Fruit fly (Drosophila melanogaster) whole organism, embryonic: ENCODE measurements around the gene Zw.

ENCODE experiments used
- B-H1 ChIP-seq: fragments of 200-800 bp; sonication (Bioruptor generic); IDR thresholded peaks from 3 replicates; pipeline ENCODE4 v1.3.6; 2022; ENCODE audit warnings: missing biosample characterization, missing genetic modification characterization
- Bdp1 ChIP-seq: fragments of 200-800 bp; sonication (Bioruptor generic); optimal IDR thresholded peaks from 3 replicates; lab custom pipeline; 2016; ENCODE audit warnings: missing biosample characterization, missing genetic modification characterization
- Bgb ChIP-seq: fragments of 200-800 bp; sonication (Bioruptor generic); IDR thresholded peaks from 2 replicates; pipeline ENCODE4 v1.3.6; 2022; ENCODE audit warnings: missing biosample characterization, missing genetic modification characterization; ENCODE audit not compliant: partially characterized antibody
- CG12391 ChIP-seq: fragments of 200-800 bp; sonication (Bioruptor generic); optimal IDR thresholded peaks from 3 replicates; lab custom pipeline; 2018; ENCODE audit warnings: missing biosample characterization, mild to moderate bottlenecking, missing genetic modification characterization, moderate library complexity
- CG1602 ChIP-seq: fragments of 200-800 bp; sonication (Bioruptor generic); optimal IDR thresholded peaks from 3 replicates; lab custom pipeline; 2016; ENCODE audit warnings: missing biosample characterization, missing genetic modification characterization
- CG1832 ChIP-seq: fragments of 200-800 bp; sonication (Bioruptor generic); optimal IDR thresholded peaks from 2 replicates; lab custom pipeline; 2017; ENCODE audit warnings: missing biosample characterization, mild to moderate bottlenecking, missing genetic modification characterization, inconsistent platforms
- CG18599 ChIP-seq: fragments of 200-800 bp; sonication (Bioruptor generic); optimal IDR thresholded peaks from 3 replicates; lab custom pipeline; 2017; ENCODE audit warnings: missing biosample characterization, missing genetic modification characterization, mild to moderate bottlenecking, moderate library complexity, missing genetic modification reagents
- CG31441 ChIP-seq: fragments of 200-800 bp; sonication (Bioruptor generic); IDR thresholded peaks from 2 replicates; pipeline ENCODE4 v1.3.6; 2022; ENCODE audit warnings: missing biosample characterization, missing genetic modification characterization
- CG34224 ChIP-seq: fragments of 200-800 bp; sonication (Bioruptor generic); IDR thresholded peaks from 3 replicates; pipeline ENCODE4 v1.3.6; 2022; ENCODE audit warnings: missing biosample characterization, missing genetic modification characterization; ENCODE audit not compliant: partially characterized antibody
- CG4360 ChIP-seq: fragments of 200-800 bp; sonication (Bioruptor generic); IDR thresholded peaks from 2 replicates; pipeline ENCODE4 v1.3.6; 2022; ENCODE audit warnings: missing biosample characterization, missing genetic modification characterization
- CG4617 ChIP-seq: fragments of 200-800 bp; sonication (Bioruptor generic); optimal IDR thresholded peaks from 3 replicates; lab custom pipeline; 2016; ENCODE audit warnings: missing biosample characterization, missing genetic modification characterization, borderline replicate concordance
- CG6175 ChIP-seq: fragments of 200-800 bp; sonication (Bioruptor generic); IDR thresholded peaks from 3 replicates; pipeline ENCODE4 v1.3.6; 2022; ENCODE audit warnings: missing biosample characterization, missing genetic modification characterization
- CG6254 ChIP-seq: fragments of 200-800 bp; sonication (Bioruptor generic); optimal IDR thresholded peaks from 3 replicates; lab custom pipeline; 2017; ENCODE audit warnings: mild to moderate bottlenecking, missing biosample characterization, missing genetic modification reagents, missing genetic modification characterization
- CG6683 ChIP-seq: fragments of 200-800 bp; sonication (Bioruptor generic); optimal IDR thresholded peaks from 2 replicates; lab custom pipeline; 2017; ENCODE audit warnings: missing biosample characterization, mild to moderate bottlenecking, missing genetic modification characterization, missing genetic modification reagents
- CG7928 ChIP-seq: fragments of 200-800 bp; sonication (Bioruptor generic); optimal IDR thresholded peaks from 2 replicates; lab custom pipeline; 2017; ENCODE audit warnings: missing biosample characterization, mild to moderate bottlenecking, missing genetic modification characterization
- CG8924 ChIP-seq: fragments of 200-800 bp; optimal IDR thresholded peaks from 3 replicates; lab custom pipeline; 2019; ENCODE audit warnings: missing biosample characterization, mild to moderate bottlenecking, missing genetic modification characterization, moderate library complexity
- CG9876 ChIP-seq: fragments of 200-800 bp; sonication (Bioruptor generic); optimal IDR thresholded peaks from 2 replicates; lab custom pipeline; 2016; ENCODE audit warnings: missing biosample characterization, missing genetic modification characterization
- Deaf1 ChIP-seq: fragments of 200-800 bp; optimal IDR thresholded peaks from 3 replicates; lab custom pipeline; 2019; ENCODE audit warnings: missing biosample characterization, mild to moderate bottlenecking, missing genetic modification characterization, moderate library complexity
- Dll ChIP-seq: fragments of 200-800 bp; sonication (Bioruptor generic); IDR thresholded peaks from 4 replicates; pipeline ENCODE4 v1.3.6; 2022; ENCODE audit warnings: missing biosample characterization, missing genetic modification characterization; ENCODE audit not compliant: partially characterized antibody
- Doc2 ChIP-seq: fragments of 200-800 bp; sonication (Bioruptor generic); IDR thresholded peaks from 2 replicates; pipeline ENCODE4 v1.3.6; 2022; ENCODE audit warnings: missing biosample characterization, missing genetic modification characterization
- E2f2 ChIP-seq: fragments of 200-800 bp; sonication (Bioruptor generic); IDR thresholded peaks from 2 replicates; pipeline ENCODE4 v1.3.6; 2022; ENCODE audit warnings: missing biosample characterization, missing genetic modification characterization
- HLHmδ ChIP-seq: fragments of 200-800 bp; sonication (Bioruptor generic); optimal IDR thresholded peaks from 2 replicates; lab custom pipeline; 2018; ENCODE audit warnings: missing biosample characterization, mild to moderate bottlenecking, missing genetic modification characterization, moderate library complexity
- Hsf ChIP-seq: fragments of 200-800 bp; sonication (Bioruptor generic); optimal IDR thresholded peaks from 3 replicates; lab custom pipeline; 2016; ENCODE audit warnings: missing biosample characterization, missing genetic modification characterization
- Jarid2 ChIP-seq: fragments of 200-800 bp; sonication (Bioruptor generic); optimal IDR thresholded peaks from 3 replicates; lab custom pipeline; 2017; ENCODE audit warnings: mild to moderate bottlenecking, missing biosample characterization, missing genetic modification reagents, missing genetic modification characterization
- Mrtf ChIP-seq: fragments of 200-800 bp; sonication (Bioruptor generic); IDR thresholded peaks from 3 replicates; pipeline ENCODE4 v1.3.6; 2022; ENCODE audit warnings: missing biosample characterization, missing genetic modification characterization
- Nf-YB ChIP-seq: fragments of 200-800 bp; sonication (Bioruptor generic); optimal IDR thresholded peaks from 3 replicates; lab custom pipeline; 2019; ENCODE audit warnings: missing biosample characterization, mild to moderate bottlenecking, missing genetic modification characterization, moderate library complexity
- Poxn ChIP-seq: fragments of 200-800 bp; sonication (Bioruptor generic); IDR thresholded peaks from 2 replicates; pipeline ENCODE4 v1.3.6; 2022; ENCODE audit warnings: missing biosample characterization, missing genetic modification characterization
- Scr ChIP-seq: fragments of 200-800 bp; sonication (Bioruptor generic); IDR thresholded peaks from 2 replicates; pipeline ENCODE4 v1.3.6; 2022; ENCODE audit warnings: missing biosample characterization, missing genetic modification characterization; ENCODE audit not compliant: partially characterized antibody
- Sry-β ChIP-seq: fragments of 200-800 bp; sonication (Bioruptor generic); optimal IDR thresholded peaks from 2 replicates; lab custom pipeline; 2018; ENCODE audit warnings: missing biosample characterization, mild to moderate bottlenecking, missing genetic modification characterization, moderate library complexity
- Trl ChIP-seq, 3 experiments: fragments of >200 bp in 2 of 3; fragments of 200-800 bp in 1 of 3; sonication (Bioruptor generic) in 1 of 3; optimal IDR thresholded peaks; 2 replicates in 1 of 3; 3 replicates in 2 of 3; lab custom pipeline; 2016 to 2017; ENCODE audit warnings: missing biosample characterization in 1 of 3, missing genetic modification characterization in 1 of 3
- ac ChIP-seq: fragments of 200-800 bp; sonication (Bioruptor generic); optimal IDR thresholded peaks from 3 replicates; lab custom pipeline; 2017; ENCODE audit warnings: missing biosample characterization, mild to moderate bottlenecking, missing genetic modification characterization
- al ChIP-seq: fragments of 200-800 bp; sonication (Bioruptor generic); IDR thresholded peaks from 2 replicates; pipeline ENCODE4 v1.3.6; 2022; ENCODE audit warnings: missing biosample characterization, missing genetic modification characterization
- ato ChIP-seq: fragments of 200-800 bp; sonication (Bioruptor generic); IDR thresholded peaks from 2 replicates; pipeline ENCODE4 v1.3.6; 2022; ENCODE audit warnings: missing biosample characterization, missing genetic modification characterization; ENCODE audit not compliant: partially characterized antibody
- cas ChIP-seq: fragments of 200-800 bp; sonication (Bioruptor generic); IDR thresholded peaks from 2 replicates; pipeline ENCODE4 v1.3.6; 2022; ENCODE audit warnings: missing biosample characterization, missing genetic modification characterization
- cg ChIP-seq: fragments of 200-800 bp; sonication (Bioruptor generic); optimal IDR thresholded peaks from 3 replicates; lab custom pipeline; 2019; ENCODE audit warnings: missing biosample characterization, mild to moderate bottlenecking, missing genetic modification characterization, moderate library complexity
- chinmo ChIP-seq: fragments of 200-800 bp; sonication (Bioruptor generic); IDR thresholded peaks from 4 replicates; pipeline ENCODE4 v1.3.6; 2022; ENCODE audit warnings: missing biosample characterization, missing genetic modification characterization; ENCODE audit not compliant: partially characterized antibody
- ci ChIP-seq: fragments of 200-800 bp; sonication (Bioruptor generic); IDR thresholded peaks from 3 replicates; pipeline ENCODE4 v1.3.6; 2022; ENCODE audit warnings: missing biosample characterization, missing genetic modification characterization
- danr ChIP-seq: fragments of 200-800 bp; sonication (Bioruptor generic); IDR thresholded peaks from 2 replicates; pipeline ENCODE4 v1.3.6; 2022; ENCODE audit warnings: missing biosample characterization, missing genetic modification characterization
- gro ChIP-seq: fragments of 200-800 bp; sonication (Bioruptor generic); optimal IDR thresholded peaks from 2 replicates; lab custom pipeline; 2016; ENCODE audit warnings: missing biosample characterization, missing genetic modification characterization
- jumu ChIP-seq: fragments of 200-800 bp; sonication (Bioruptor generic); optimal IDR thresholded peaks from 3 replicates; lab custom pipeline; 2016; ENCODE audit warnings: missing biosample characterization, missing genetic modification characterization
- kah ChIP-seq: fragments of 200-800 bp; sonication (Bioruptor generic); optimal IDR thresholded peaks from 2 replicates; lab custom pipeline; 2018; ENCODE audit warnings: missing biosample characterization, mild to moderate bottlenecking, missing genetic modification characterization
- nom ChIP-seq: fragments of 200-800 bp; sonication (Bioruptor generic); optimal IDR thresholded peaks from 2 replicates; lab custom pipeline; 2017; ENCODE audit warnings: missing biosample characterization, missing genetic modification characterization, mild to moderate bottlenecking, moderate library complexity, missing genetic modification reagents
- pho ChIP-seq: fragments of 200-800 bp; sonication (Bioruptor generic); optimal IDR thresholded peaks from 2 replicates; lab custom pipeline; 2016; ENCODE audit warnings: missing biosample characterization, missing genetic modification characterization
- salm ChIP-seq: fragments of 200-800 bp; sonication (Bioruptor generic); optimal IDR thresholded peaks from 2 replicates; lab custom pipeline; 2018; ENCODE audit warnings: missing biosample characterization, mild to moderate bottlenecking, missing genetic modification characterization
- sob ChIP-seq: fragments of 200-800 bp; sonication (Bioruptor generic); IDR thresholded peaks from 2 replicates; pipeline ENCODE4 v1.3.6; 2022; ENCODE audit warnings: missing biosample characterization, missing genetic modification characterization
- ssp ChIP-seq: fragments of 200-800 bp; sonication (Bioruptor generic); IDR thresholded peaks from 2 replicates; pipeline ENCODE4 v1.3.6; 2022; ENCODE audit warnings: missing biosample characterization, missing genetic modification characterization
- unc-4 ChIP-seq: fragments of 200-800 bp; sonication (Bioruptor generic); IDR thresholded peaks from 2 replicates; pipeline ENCODE4 v1.3.6; 2022; ENCODE audit warnings: missing biosample characterization, missing genetic modification characterization; ENCODE audit not compliant: partially characterized antibody
- z ChIP-seq: fragments of 200-800 bp; sonication (Bioruptor generic); IDR thresholded peaks from 3 replicates; pipeline ENCODE4 v1.3.6; 2022; ENCODE audit warnings: missing biosample characterization, missing genetic modification characterization

Gene Zw

dm6 chrX:19662583-19663195 is 4.4 kb upstream of the Zw start (continued):
- TF ChIP-seq Doc2 (GFP tag; lab: Robert Waterston, UW), result no peak
- no peak for TF ChIP-seq Bdp1 (GFP tag; lab: Kevin White, UChicago)
- TF ChIP-seq Bgb (GFP tag; lab: Robert Waterston, UW), result peak; percentile 32; the same call in 1 of the 2 replicates
- TF ChIP-seq CG8924, result no peak
- TF ChIP-seq CG6254 (GFP tag; lab: Kevin White, UChicago), result no peak
- TF ChIP-seq Dll, result 0 out of 4 replicates have a peak, but pooled peaks have one; percentile 18
- TF ChIP-seq z, result peak; percentile 51; the same call in 1 of the 3 replicates
- no peak for TF ChIP-seq CG31441 (GFP tag; lab: Robert Waterston, UW)
- TF ChIP-seq unc-4, result peak; percentile 40; the same call in 1 of the 2 replicates
- TF ChIP-seq Scr (GFP tag; lab: Robert Waterston, UW), result no peak
- no peak for TF ChIP-seq CG18599 (GFP tag; lab: Kevin White, UChicago)
- 0 out of 2 replicates have a peak, but pooled peaks have one; percentile 32 for TF ChIP-seq cas (GFP tag; lab: Robert Waterston, UW)
- peak; percentile 6 for TF ChIP-seq jumu (GFP tag; lab: Kevin White, UChicago)
- no peak for TF ChIP-seq B-H1
- 0 out of 2 replicates have a peak, but pooled peaks have one; percentile 33 for TF ChIP-seq sob (GFP tag; lab: Robert Waterston, UW)
- TF ChIP-seq danr, result no peak
- TF ChIP-seq Hsf (GFP tag; lab: Kevin White, UChicago), result no peak
- no peak for TF ChIP-seq CG12391 (tag; lab: Kevin White, UChicago)
- no peak for TF ChIP-seq CG9876 (GFP tag; lab: Kevin White, UChicago)
- TF ChIP-seq Trl (optimal IDR thresholded peaks at IDR 0.05; lab: Kevin White, UChicago), result peak; percentile 74 to 83
- TF ChIP-seq Trl (GFP tag; optimal IDR thresholded peaks at IDR 0.05; lab: Kevin White, UChicago), result no peak
- TF ChIP-seq CG4360 (GFP tag; lab: Robert Waterston, UW), result no peak
- TF ChIP-seq kah (GFP tag; lab: Kevin White, UChicago), result no peak
- no peak for TF ChIP-seq ssp (GFP tag; lab: Robert Waterston, UW)
- peak; percentile 27; the same call in 1 of the 2 replicates for TF ChIP-seq E2f2 (GFP tag; lab: Robert Waterston, UW)
- TF ChIP-seq HLHmδ (GFP tag; lab: Kevin White, UChicago), result peak; percentile 85
- TF ChIP-seq CG6683, result no peak
- TF ChIP-seq ac, result no peak
- TF ChIP-seq al (GFP tag; lab: Robert Waterston, UW), result no peak
- no peak for TF ChIP-seq salm
- TF ChIP-seq Jarid2 (GFP tag; lab: Kevin White, UChicago), result peak; percentile 82
- TF ChIP-seq CG1832 (GFP tag; lab: Kevin White, UChicago), result peak; percentile 69
- TF ChIP-seq chinmo (GFP tag; lab: Robert Waterston, UW), result 0 out of 4 replicates have a peak, but pooled peaks have one; percentile 52
- no peak for TF ChIP-seq Sry-β (GFP tag; lab: Kevin White, UChicago)
- TF ChIP-seq CG1602, result no peak
- peak; percentile 74 for TF ChIP-seq Deaf1 (tag; lab: Kevin White, UChicago)
- TF ChIP-seq pho (GFP tag; lab: Kevin White, UChicago), result peak; percentile 11
- peak; percentile 67 for TF ChIP-seq cg (GFP tag; lab: Kevin White, UChicago)
- peak; percentile 58; the same call in 2 of the 3 replicates for TF ChIP-seq ci (GFP tag; lab: Robert Waterston, UW)
- peak; percentile 75 for TF ChIP-seq Nf-YB (GFP tag; lab: Kevin White, UChicago)
- TF ChIP-seq CG34224 (GFP tag; lab: Robert Waterston, UW), result 0 out of 3 replicates have a peak, but pooled peaks have one; percentile 31
- TF ChIP-seq CG4617 (GFP tag; lab: Kevin White, UChicago), result no peak
- no peak for TF ChIP-seq ato (GFP tag; lab: Robert Waterston, UW)
- TF ChIP-seq Poxn (GFP tag; lab: Robert Waterston, UW), result no peak
- TF ChIP-seq CG6175 (GFP tag; lab: Robert Waterston, UW), result peak; percentile 48; the same call in 1 of the 3 replicates
- no peak for TF ChIP-seq gro
- no peak for TF ChIP-seq CG7928
- no peak for TF ChIP-seq Mrtf (GFP tag; lab: Robert Waterston, UW)
- peak; percentile 29 for TF ChIP-seq nom (GFP tag; lab: Kevin White, UChicago)
